Fruit fly (Drosophila melanogaster) S2 (cell line): ENCODE data around the gene SdhD.
A peak's percentile ranks its signal among the peaks of the same experiment; 100 is the strongest.

Experiments used
- CG8478 ChIP-seq: fragments of >200 bp; optimal IDR thresholded peaks from 2 replicates; lab custom pipeline; 2018
- CTCF ChIP-seq, 2 experiments: fragments of >200 bp; optimal IDR thresholded peaks; 2 replicates each; lab custom pipeline; 2018

DNA sequence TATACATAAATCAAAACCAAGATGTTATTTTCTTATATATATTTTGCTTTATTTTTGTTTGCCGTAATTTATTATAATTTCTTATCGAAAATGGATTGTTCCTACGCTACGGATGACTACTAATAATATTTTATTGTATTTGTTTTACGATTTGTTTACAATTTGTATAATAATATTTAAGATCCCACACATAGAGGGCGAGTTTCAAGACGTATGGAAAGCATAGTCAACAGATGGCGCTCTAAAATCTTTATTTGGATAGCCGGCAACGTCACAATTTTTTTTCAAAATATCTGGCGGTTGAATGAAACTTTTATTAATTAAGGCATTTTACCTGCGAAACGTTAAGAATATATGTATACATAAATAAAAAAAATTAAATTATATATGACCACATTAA, 38.5 kb downstream of the SdhD start:
- TF ChIP-seq CTCF (optimal IDR thresholded peaks at IDR 0.05; lab: Kevin White, UChicago) (peak; percentile 54 to 90), CG8478 (lab: Kevin White, UChicago) (no peak)
